Worm (Caenorhabditis elegans) whole organism, L3 larva: ENCODE results near the gene C55A6.3.

ENCODE experiments used
- ZK546.5 ChIP-seq: sonication (generic microtip); optimal IDR thresholded peaks from 2 replicates; lab custom pipeline; 2017; ENCODE audit warnings: missing biosample characterization, missing genetic modification characterization
- aly-2 ChIP-seq: fragments of 150-350 bp; optimal IDR thresholded peaks from 2 replicates; lab custom pipeline; 2014; ENCODE audit warnings: missing biosample characterization, missing genetic modification characterization
- ama-1 ChIP-seq: fragments of 150-350 bp; optimal IDR thresholded peaks from 2 replicates; lab custom pipeline; 2018
- ceh-16 ChIP-seq: sonication (generic microtip); optimal IDR thresholded peaks from 2 replicates; lab custom pipeline; 2017; ENCODE audit warnings: missing biosample characterization, missing genetic modification characterization
- daf-12 ChIP-seq: fragments of 150-350 bp; optimal IDR thresholded peaks from 2 replicates; lab custom pipeline; 2014; ENCODE audit warnings: missing biosample characterization, missing genetic modification reagents, missing genetic modification characterization
- egl-27 ChIP-seq: sonication (generic microtip); optimal IDR thresholded peaks from 4 replicates; lab custom pipeline; 2017; ENCODE audit warnings: missing biosample characterization, missing genetic modification reagents, missing genetic modification characterization
- egl-5 ChIP-seq: fragments of 150-350 bp; optimal IDR thresholded peaks from 2 replicates; lab custom pipeline; 2017; ENCODE audit warnings: missing biosample characterization, missing genetic modification reagents, missing genetic modification characterization, inconsistent platforms
- elt-1 ChIP-seq: fragments of 150-350 bp; optimal IDR thresholded peaks from 2 replicates; lab custom pipeline; 2014; ENCODE audit warnings: missing biosample characterization, missing genetic modification characterization
- elt-2 ChIP-seq: sonication (generic microtip); optimal IDR thresholded peaks from 2 replicates; lab custom pipeline; 2016; ENCODE audit warnings: missing genetic modification reagents, mild to moderate bottlenecking, missing genetic modification characterization, missing compliant biosample characterization
- elt-3 ChIP-seq, 3 experiments: fragments of 150-350 bp in 1 of 3; sonication (generic microtip) in 2 of 3; optimal IDR thresholded peaks; 2 replicates in 2 of 3; 4 replicates in 1 of 3; lab custom pipeline; 2014 to 2017; ENCODE audit warnings: missing biosample characterization in 3 of 3, missing genetic modification characterization in 3 of 3
- fkh-2 ChIP-seq: fragments of 150-350 bp; optimal IDR thresholded peaks from 2 replicates; lab custom pipeline; 2014; ENCODE audit warnings: missing biosample characterization, missing genetic modification reagents, missing genetic modification characterization
- hmg-11 ChIP-seq: sonication (generic microtip); optimal IDR thresholded peaks from 2 replicates; lab custom pipeline; 2016; ENCODE audit warnings: missing genetic modification characterization, missing compliant biosample characterization
- jun-1 ChIP-seq: fragments of 150-350 bp; optimal IDR thresholded peaks from 2 replicates; lab custom pipeline; 2014; ENCODE audit warnings: missing biosample characterization, missing genetic modification reagents, missing genetic modification characterization
- lin-39 ChIP-seq: fragments of 150-350 bp; optimal IDR thresholded peaks from 2 replicates; lab custom pipeline; 2018; ENCODE audit warnings: missing biosample characterization, missing genetic modification reagents, missing genetic modification characterization
- lsy-12 ChIP-seq: sonication (generic microtip); optimal IDR thresholded peaks from 2 replicates; lab custom pipeline; 2016; ENCODE audit warnings: mild to moderate bottlenecking, missing genetic modification characterization, missing compliant biosample characterization
- mdl-1 ChIP-seq: fragments of 150-350 bp; optimal IDR thresholded peaks from 2 replicates; lab custom pipeline; 2014; ENCODE audit warnings: missing biosample characterization, missing genetic modification characterization
- mml-1 ChIP-seq: fragments of 150-350 bp; sonication (generic microtip); optimal IDR thresholded peaks from 3 replicates; lab custom pipeline; 2014; ENCODE audit warnings: missing biosample characterization, missing genetic modification characterization
- nfya-1 ChIP-seq: sonication (generic microtip); optimal IDR thresholded peaks from 2 replicates; lab custom pipeline; 2017; ENCODE audit warnings: missing genetic modification characterization, mild to moderate bottlenecking, missing compliant biosample characterization, antibody characterized with exemption, moderate library complexity; ENCODE audit not compliant: insufficient read depth
- nhr-11 ChIP-seq: fragments of 150-350 bp; optimal IDR thresholded peaks from 2 replicates; lab custom pipeline; 2014; ENCODE audit warnings: missing biosample characterization, missing genetic modification characterization
- nhr-12 ChIP-seq: fragments of 150-350 bp; optimal IDR thresholded peaks from 2 replicates; lab custom pipeline; 2014; ENCODE audit warnings: missing biosample characterization, missing genetic modification characterization
- nhr-23 ChIP-seq: fragments of 150-350 bp; optimal IDR thresholded peaks from 2 replicates; lab custom pipeline; 2014; ENCODE audit warnings: missing biosample characterization, missing genetic modification reagents, missing genetic modification characterization
- nhr-237 ChIP-seq: fragments of 150-350 bp; optimal IDR thresholded peaks from 2 replicates; lab custom pipeline; 2014; ENCODE audit warnings: missing biosample characterization, missing genetic modification characterization
- nhr-25 ChIP-seq: sonication (generic microtip); optimal IDR thresholded peaks from 2 replicates; lab custom pipeline; 2017; ENCODE audit warnings: missing biosample characterization, missing genetic modification characterization
- nhr-43 ChIP-seq: sonication (generic microtip); optimal IDR thresholded peaks from 2 replicates; lab custom pipeline; 2016; ENCODE audit warnings: mild to moderate bottlenecking, missing genetic modification characterization, missing compliant biosample characterization; ENCODE audit not compliant: poor library complexity, severe bottlenecking
- nhr-67 ChIP-seq: fragments of 150-350 bp; optimal IDR thresholded peaks from 2 replicates; lab custom pipeline; 2014; ENCODE audit warnings: missing biosample characterization, missing genetic modification characterization
- nhr-76 ChIP-seq: fragments of 150-350 bp; sonication (generic microtip); optimal IDR thresholded peaks from 5 replicates; lab custom pipeline; 2014; ENCODE audit warnings: missing biosample characterization, missing genetic modification characterization
- nhr-77 ChIP-seq: fragments of 150-350 bp; optimal IDR thresholded peaks from 2 replicates; lab custom pipeline; 2014; ENCODE audit warnings: missing biosample characterization, missing genetic modification characterization
- pha-4 ChIP-seq: fragments of 150-350 bp; optimal IDR thresholded peaks from 2 replicates; lab custom pipeline; 2014; ENCODE audit warnings: missing biosample characterization, missing genetic modification reagents, missing genetic modification characterization
- sea-2 ChIP-seq: fragments of 150-350 bp; sonication (generic microtip); optimal IDR thresholded peaks from 4 replicates; lab custom pipeline; 2014; ENCODE audit warnings: missing biosample characterization, missing genetic modification reagents, missing genetic modification characterization
- snpc-4 ChIP-seq: fragments of 150-350 bp; optimal IDR thresholded peaks from 2 replicates; lab custom pipeline; 2014; ENCODE audit warnings: missing biosample characterization, missing genetic modification characterization
- tbx-2 ChIP-seq: sonication (generic microtip); optimal IDR thresholded peaks from 2 replicates; lab custom pipeline; 2016; ENCODE audit warnings: mild to moderate bottlenecking, missing genetic modification characterization, missing compliant biosample characterization
- unc-39 ChIP-seq: sonication (generic microtip); optimal IDR thresholded peaks from 4 replicates; lab custom pipeline; 2017; ENCODE audit warnings: missing biosample characterization, missing genetic modification characterization
- unc-62 ChIP-seq: fragments of 150-350 bp; sonication (generic microtip); optimal IDR thresholded peaks from 4 replicates; lab custom pipeline; 2014; ENCODE audit warnings: missing biosample characterization, missing genetic modification reagents, missing genetic modification characterization
- ztf-11 ChIP-seq: fragments of 150-350 bp; optimal IDR thresholded peaks from 2 replicates; lab custom pipeline; 2014; ENCODE audit warnings: missing biosample characterization, missing genetic modification characterization
- ztf-4 ChIP-seq: fragments of 150-350 bp; optimal IDR thresholded peaks from 2 replicates; lab custom pipeline; 2014; ENCODE audit warnings: missing biosample characterization, missing genetic modification characterization

Gene C55A6.3

DNA sequence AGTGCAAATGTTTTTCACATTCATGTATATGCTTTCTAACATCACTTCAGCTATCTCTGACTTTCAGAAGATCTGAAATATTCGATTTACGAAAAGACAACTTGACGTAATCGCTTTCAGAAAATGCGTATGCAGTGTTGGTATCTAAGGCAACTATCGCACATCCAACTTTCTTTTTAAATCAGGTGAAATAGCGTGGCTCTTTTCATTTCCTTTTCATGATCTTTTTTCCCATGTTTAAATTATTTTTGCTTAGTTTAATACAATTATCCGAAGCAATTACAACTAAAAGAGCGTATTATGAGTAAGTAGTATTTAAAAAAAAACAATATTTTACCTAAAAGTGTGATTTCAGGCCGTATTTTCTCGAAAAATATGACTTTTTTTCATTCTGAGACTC is 33.5 kb upstream of the C55A6.3 start, which contains the start of gene F38B7.11:
Gene F38B7.11, plus strand, starts transcription at position 301 of the 400 bp plus-strand sequence.
- TF ChIP-seq unc-62 (GFP tag; lab: Kevin White, UChicago) (no peak), tbx-2 (no peak), ZK546.5 (tag; lab: Kevin White, UChicago) (no peak), nhr-77 (tag; lab: Kevin White, UChicago) (no peak), ztf-11 (tag; lab: Kevin White, UChicago) (no peak)

DNA sequence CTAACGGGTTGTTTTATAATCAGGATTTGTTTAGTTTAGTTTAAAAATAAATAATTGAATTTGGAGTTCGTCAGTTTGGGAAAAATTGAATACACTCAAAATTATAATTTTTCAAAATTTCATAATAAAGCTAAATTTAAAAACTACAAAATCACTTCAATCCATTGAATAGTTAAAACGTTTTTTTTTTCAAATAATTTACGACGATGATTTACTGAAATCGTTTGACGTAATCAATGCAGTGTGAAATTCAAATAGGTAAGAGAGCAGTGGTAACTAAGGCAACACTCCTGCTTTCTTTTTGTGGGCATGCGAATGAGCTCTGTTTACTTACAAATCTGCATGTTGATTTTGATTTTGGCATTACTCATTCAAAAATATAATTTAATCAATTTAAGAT is 31.9 kb upstream of the C55A6.3 start, which contains the start of gene F38B7.10:
Gene F38B7.10, plus strand, starts transcription at position 301 of the 400 bp plus-strand sequence.
- TF ChIP-seq jun-1: no peak
- no peak for TF ChIP-seq elt-2 (tag; lab: Kevin White, UChicago)
- TF ChIP-seq aly-2 (tag; lab: Kevin White, UChicago): no peak
- TF ChIP-seq nhr-77 (tag; lab: Kevin White, UChicago): no peak
- no peak for TF ChIP-seq daf-12 (tag; lab: Kevin White, UChicago)
- no peak for TF ChIP-seq hmg-11 (tag; lab: Kevin White, UChicago)
- no peak for TF ChIP-seq ZK546.5 (tag; lab: Kevin White, UChicago)
- TF ChIP-seq ceh-16 (tag; lab: Kevin White, UChicago): no peak
- no peak for TF ChIP-seq elt-3 (tag; optimal IDR thresholded peaks at IDR 0.05; lab: Kevin White, UChicago)
- TF ChIP-seq sea-2 (GFP tag; lab: Kevin White, UChicago): no peak

DNA sequence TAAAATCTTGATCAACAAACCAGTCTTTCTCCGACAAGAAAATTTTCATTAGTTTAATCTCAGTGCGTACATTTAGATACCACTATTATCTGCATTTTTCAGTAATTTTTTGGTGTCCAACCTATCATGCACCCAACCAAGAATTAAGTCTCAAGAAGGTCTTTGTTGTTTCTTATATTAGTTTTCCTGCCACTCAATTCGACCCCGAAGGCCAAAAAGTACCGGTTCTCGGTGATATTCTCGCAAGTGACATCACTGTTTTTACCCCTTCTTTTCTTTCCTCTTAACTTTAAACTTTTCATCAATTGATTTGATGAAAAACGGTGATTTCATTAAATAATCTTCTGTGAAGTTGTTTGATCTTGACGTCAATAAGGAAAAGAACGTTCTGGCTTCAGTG is 30.2 kb upstream of the C55A6.3 start, which contains the start of gene F38B7.2:
Gene F38B7.2, plus strand, starts transcription at position 400 of the 400 bp plus-strand sequence.
- TF ChIP-seq mml-1 (tag; lab: Kevin White, UChicago) (no peak), egl-27 (tag; lab: Kevin White, UChicago) (peak; percentile 28), elt-1 (tag; lab: Kevin White, UChicago) (peak; percentile 29), aly-2 (tag; lab: Kevin White, UChicago) (no peak), hmg-11 (tag; lab: Kevin White, UChicago) (no peak), nhr-43 (tag; lab: Kevin White, UChicago) (peak; percentile 68), nhr-23 (peak; percentile 72), nfya-1 (tag; lab: Kevin White, UChicago) (peak; percentile 11), nhr-25 (tag; lab: Kevin White, UChicago) (peak; percentile 76), nhr-76 (tag; lab: Kevin White, UChicago) (no peak), ama-1 (lab: Kevin White, UChicago) (no peak), nhr-12 (tag; lab: Kevin White, UChicago) (no peak)
- TF ChIP-seq, all 47 proteins: peak for 6

DNA sequence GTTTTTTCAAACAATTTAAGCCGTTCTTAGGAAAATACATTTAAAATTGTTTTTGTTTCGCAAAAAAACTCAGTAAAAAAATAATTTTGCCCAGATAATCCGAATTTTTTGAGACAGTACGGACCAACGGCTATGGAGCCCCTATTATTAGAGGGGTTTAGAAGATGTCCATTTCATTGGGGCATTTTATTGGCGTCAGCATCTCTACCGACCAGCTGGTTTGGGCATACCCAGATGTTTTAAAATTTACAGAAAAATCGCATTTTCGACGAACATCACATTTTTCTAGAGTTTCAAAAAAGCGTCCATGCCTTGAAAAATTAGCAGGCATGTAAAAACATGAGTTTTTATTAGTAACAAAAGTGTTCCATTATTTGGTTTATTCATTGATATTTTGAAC is 28.0 kb upstream of the C55A6.3 start:
- TF ChIP-seq unc-39 (no peak), mdl-1 (tag; lab: Kevin White, UChicago) (no peak), ztf-4 (no peak), ztf-11 (tag; lab: Kevin White, UChicago) (no peak), nhr-77 (tag; lab: Kevin White, UChicago) (no peak), snpc-4 (tag; lab: Kevin White, UChicago) (no peak), lsy-12 (tag; lab: Kevin White, UChicago) (no peak), aly-2 (tag; lab: Kevin White, UChicago) (no peak), nhr-11 (tag; lab: Kevin White, UChicago) (no peak), elt-1 (tag; lab: Kevin White, UChicago) (no peak)

DNA sequence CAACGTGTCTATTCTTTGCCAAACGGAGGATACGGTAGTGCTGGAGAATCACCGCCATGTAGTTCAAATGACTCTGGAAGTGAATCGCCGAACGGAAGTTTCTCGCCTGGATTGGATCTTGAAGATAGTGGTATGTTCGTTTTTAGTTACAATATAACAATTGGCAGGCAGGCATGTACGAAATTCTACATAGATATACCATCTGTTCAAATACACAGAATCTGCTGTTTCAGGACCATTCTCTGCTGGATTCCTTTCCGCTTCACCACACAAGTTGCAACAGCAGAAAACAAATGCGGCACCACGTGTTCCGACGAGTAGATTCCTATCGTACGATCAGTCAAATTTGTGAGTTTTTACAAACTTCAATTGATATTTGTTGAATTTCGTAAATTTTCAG is 26.2 kb upstream of the C55A6.3 start:
- TF ChIP-seq ceh-16 (tag; lab: Kevin White, UChicago) (no peak), daf-12 (tag; lab: Kevin White, UChicago) (no peak), elt-1 (tag; lab: Kevin White, UChicago) (no peak), nhr-237 (no peak), unc-62 (GFP tag; lab: Kevin White, UChicago) (no peak), lin-39 (no peak), nhr-11 (tag; lab: Kevin White, UChicago) (no peak), elt-2 (tag; lab: Kevin White, UChicago) (no peak), ZK546.5 (tag; lab: Kevin White, UChicago) (no peak), ztf-4 (no peak), fkh-2 (tag; lab: Kevin White, UChicago) (no peak), nhr-67 (tag; lab: Kevin White, UChicago) (no peak), nfya-1 (tag; lab: Kevin White, UChicago) (no peak), pha-4 (no peak), mml-1 (tag; lab: Kevin White, UChicago) (no peak), egl-5 (tag; lab: Kevin White, UChicago) (no peak), mdl-1 (tag; lab: Kevin White, UChicago) (no peak)
